Fruit fly (Drosophila melanogaster): ENCODE results near the gene CG9213.

The CG9213 gene

DNA sequence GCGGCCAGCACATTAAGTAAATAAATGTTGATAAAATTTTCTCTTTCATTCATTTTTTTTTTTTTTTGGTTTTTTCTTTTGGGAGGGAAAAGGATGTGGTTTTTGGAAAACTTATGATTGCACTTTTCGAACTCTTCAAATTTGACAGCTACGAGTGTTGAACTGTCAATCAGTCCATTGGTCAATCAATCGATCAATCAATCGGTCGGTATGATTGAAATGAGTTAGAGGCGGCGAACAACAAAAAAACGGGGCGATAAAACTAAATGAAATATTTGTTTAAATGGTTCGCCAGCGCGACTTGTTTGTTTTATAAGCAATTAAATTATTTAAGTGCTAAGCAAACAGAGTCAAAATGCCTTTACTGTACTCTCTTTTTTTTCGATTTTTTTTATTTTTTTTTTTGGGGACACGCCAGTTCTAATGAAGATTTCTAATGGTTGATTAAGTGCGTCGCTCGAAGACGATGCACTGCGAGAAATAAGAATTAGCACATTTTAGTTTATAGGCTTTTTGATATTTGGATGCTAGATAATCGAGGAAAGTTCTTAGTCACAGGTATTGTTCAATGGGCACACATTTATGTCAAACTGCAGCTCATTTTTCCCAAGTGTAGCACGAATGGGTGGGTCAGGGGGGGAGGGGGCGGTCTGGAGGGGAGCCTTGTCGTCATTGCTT lies 44.8 kb upstream of the CG9213 start (continued):
- peak; percentile 61 for TF ChIP-seq NC2α (GFP tag; optimal IDR thresholded peaks at IDR 0.05)
- peak; percentile 70 for TF ChIP-seq cato (GFP tag; optimal IDR thresholded peaks at IDR 0.05; ENCODE audit: borderline replicate concordance)
- peak; percentile 67 for TF ChIP-seq CG6654 (GFP tag; optimal IDR thresholded peaks at IDR 0.05)
- TF ChIP-seq CG9932 (GFP tag; IDR thresholded peaks at IDR 0.05): peak; percentile 49; the same call in 1 of the 2 replicates
- TF ChIP-seq Abd-B (GFP tag; optimal IDR thresholded peaks at IDR 0.05): peak; percentile 83
- TF ChIP-seq CG32772 (GFP tag; IDR thresholded peaks at IDR 0.05): peak; percentile 86

DNA sequence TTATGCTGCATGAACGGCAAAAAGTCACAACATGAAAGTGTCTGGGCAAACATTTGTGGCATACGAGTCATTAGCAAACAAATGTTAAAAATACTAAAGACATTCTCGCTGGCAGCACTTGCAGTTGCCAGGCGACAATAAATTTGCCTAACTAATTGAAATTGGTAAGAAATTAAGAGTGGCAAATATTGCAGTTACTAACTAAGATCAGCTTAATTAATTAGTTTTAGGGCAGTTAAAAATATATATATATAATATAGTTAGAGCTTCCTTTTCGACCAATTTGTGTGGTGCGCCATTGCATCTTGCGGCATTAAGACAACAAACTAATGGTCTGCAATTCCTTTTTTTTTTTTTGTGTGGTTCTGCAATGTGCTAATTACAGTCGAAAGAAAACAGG lies 43.6 kb upstream of the CG9213 start:
- TF ChIP-seq phol (tag; optimal IDR thresholded peaks at IDR 0.05): peak; percentile 39
- TF ChIP-seq pum (GFP tag; optimal IDR thresholded peaks at IDR 0.05): no peak
- TF ChIP-seq sug (tag; optimal IDR thresholded peaks at IDR 0.05): no peak
- TF ChIP-seq Oaz (GFP tag; IDR thresholded peaks at IDR 0.05): no peak
- TF ChIP-seq gfzf (GFP tag; optimal IDR thresholded peaks at IDR 0.05): no peak
- no peak for TF ChIP-seq ERR (GFP tag; optimal IDR thresholded peaks at IDR 0.05)
- 0 out of 3 replicates have a peak, but pooled peaks have one; percentile 35 for TF ChIP-seq H15 (GFP tag; IDR thresholded peaks at IDR 0.05)
- TF ChIP-seq prd (optimal IDR thresholded peaks at IDR 0.05): no peak
- peak; percentile 74 for TF ChIP-seq prd (GFP tag; IDR thresholded peaks at IDR 0.05)
- no peak for TF ChIP-seq CG10274 (GFP tag; optimal IDR thresholded peaks at IDR 0.05)
- TF ChIP-seq Fer1 (GFP tag; optimal IDR thresholded peaks at IDR 0.05): no peak
- TF ChIP-seq Dbx (GFP tag; IDR thresholded peaks at IDR 0.05): no peak
- no peak for TF ChIP-seq Aef1 (GFP tag; IDR thresholded peaks at IDR 0.05)
- TF ChIP-seq Elba2 (GFP tag; optimal IDR thresholded peaks at IDR 0.05): no peak
- TF ChIP-seq her (GFP tag; optimal IDR thresholded peaks at IDR 0.05): no peak
- TF ChIP-seq Ravus (GFP tag; IDR thresholded peaks at IDR 0.05): no peak
- no peak for TF ChIP-seq MESR4 (GFP tag; optimal IDR thresholded peaks at IDR 0.05)
- TF ChIP-seq CG11696 (GFP tag; IDR thresholded peaks at IDR 0.05): peak; percentile 33; the same call in 1 of the 2 replicates
- TF ChIP-seq tna (GFP tag; IDR thresholded peaks at IDR 0.05; ENCODE audit: partially characterized antibody): no peak
- peak; percentile 55; the same call in 1 of the 2 replicates for TF ChIP-seq ttk (GFP tag; IDR thresholded peaks at IDR 0.05)
- no peak for TF ChIP-seq zen2 (GFP tag; IDR thresholded peaks at IDR 0.05; ENCODE audit: partially characterized antibody)
- TF ChIP-seq CG4328 (GFP tag; optimal IDR thresholded peaks at IDR 0.05): no peak
- TF ChIP-seq CG9437 (GFP tag; optimal IDR thresholded peaks at IDR 0.05): peak; percentile 15
- TF ChIP-seq fd96Cb (tag; optimal IDR thresholded peaks at IDR 0.05): peak; percentile 44
- no peak for TF ChIP-seq CG16815 (GFP tag; optimal IDR thresholded peaks at IDR 0.05)
- no peak for TF ChIP-seq CTCF (GFP tag; optimal IDR thresholded peaks at IDR 0.05)
- TF ChIP-seq dpn (GFP tag; optimal IDR thresholded peaks at IDR 0.05): no peak
- no peak for TF ChIP-seq Poxn (GFP tag; IDR thresholded peaks at IDR 0.05)
- TF ChIP-seq fd102C (GFP tag; optimal IDR thresholded peaks at IDR 0.05): no peak
- TF ChIP-seq seq (GFP tag; IDR thresholded peaks at IDR 0.05): no peak
- no peak for TF ChIP-seq Mes4 (GFP tag; optimal IDR thresholded peaks at IDR 0.05)
- no peak for TF ChIP-seq disco-r (GFP tag; optimal IDR thresholded peaks at IDR 0.05)
- TF ChIP-seq CG5180 (GFP tag; optimal IDR thresholded peaks at IDR 0.05): no peak
- no peak for TF ChIP-seq CG3995 (GFP tag; optimal IDR thresholded peaks at IDR 0.05)
- TF ChIP-seq zen (tag; optimal IDR thresholded peaks at IDR 0.05): peak; percentile 49
- peak; percentile 36; the same call in 1 of the 2 replicates for TF ChIP-seq CG10366 (GFP tag; IDR thresholded peaks at IDR 0.05)
- TF ChIP-seq otp (GFP tag; IDR thresholded peaks at IDR 0.05): peak; percentile 67; the same call in 1 of the 3 replicates
- TF ChIP-seq tin (GFP tag; optimal IDR thresholded peaks at IDR 0.05): no peak
- TF ChIP-seq CG7987 (GFP tag; optimal IDR thresholded peaks at IDR 0.05): no peak
- TF ChIP-seq gcm (GFP tag; optimal IDR thresholded peaks at IDR 0.05): no peak
- TF ChIP-seq CG8478 (optimal IDR thresholded peaks at IDR 0.05): no peak
- no peak for TF ChIP-seq cas (GFP tag; IDR thresholded peaks at IDR 0.05)
- TF ChIP-seq CG2678 (tag; optimal IDR thresholded peaks at IDR 0.05): peak; percentile 39
- no peak for TF ChIP-seq psq (GFP tag; optimal IDR thresholded peaks at IDR 0.05)
